Worm (Caenorhabditis elegans) whole organism, L2 larva: ENCODE measurements around the gene wsp-1.

Experiments
- C34F6.9 ChIP-seq: fragments of 150-350 bp; optimal IDR thresholded peaks from 2 replicates; lab custom pipeline; 2014; ENCODE audit warnings: missing biosample characterization, missing genetic modification characterization
- F13H6.1 ChIP-seq: sonication (generic microtip); optimal IDR thresholded peaks from 2 replicates; lab custom pipeline; 2016; ENCODE audit warnings: missing genetic modification characterization, missing compliant biosample characterization
- R02D3.7 ChIP-seq: fragments of 150-350 bp; optimal IDR thresholded peaks from 2 replicates; lab custom pipeline; 2014; ENCODE audit warnings: missing biosample characterization, missing genetic modification characterization
- Y55F3AM.14 ChIP-seq: fragments of 200-800 bp; sonication (Bioruptor generic); optimal IDR thresholded peaks from 2 replicates; lab custom pipeline; 2018; ENCODE audit warnings: mild to moderate bottlenecking, missing genetic modification characterization, missing compliant biosample characterization
- ZK546.5 ChIP-seq: sonication (generic microtip); optimal IDR thresholded peaks from 2 replicates; lab custom pipeline; 2017; ENCODE audit warnings: missing biosample characterization, missing genetic modification characterization
- alr-1 ChIP-seq: fragments of 150-350 bp; optimal IDR thresholded peaks from 2 replicates; lab custom pipeline; 2014; ENCODE audit warnings: missing biosample characterization, missing genetic modification characterization
- aly-2 ChIP-seq: fragments of 150-350 bp; optimal IDR thresholded peaks from 2 replicates; lab custom pipeline; 2014; ENCODE audit warnings: missing biosample characterization, missing genetic modification characterization
- ama-1 ChIP-seq: fragments of 150-350 bp; optimal IDR thresholded peaks from 2 replicates; lab custom pipeline; 2018; ENCODE audit warnings: inconsistent platforms
- blmp-1 ChIP-seq: sonication (generic microtip); optimal IDR thresholded peaks from 2 replicates; lab custom pipeline; 2017; ENCODE audit warnings: missing genetic modification characterization, mild to moderate bottlenecking, missing compliant biosample characterization, antibody characterized with exemption, moderate library complexity; ENCODE audit not compliant: insufficient read depth
- ceh-16 ChIP-seq: fragments of 150-350 bp; optimal IDR thresholded peaks from 2 replicates; lab custom pipeline; 2014; ENCODE audit warnings: missing biosample characterization, missing genetic modification characterization
- ceh-82 ChIP-seq: fragments of 150-350 bp; optimal IDR thresholded peaks from 2 replicates; lab custom pipeline; 2014; ENCODE audit warnings: missing biosample characterization, missing genetic modification characterization
- crh-2 ChIP-seq: sonication (generic microtip); optimal IDR thresholded peaks from 2 replicates; lab custom pipeline; 2017; ENCODE audit warnings: missing biosample characterization, missing genetic modification characterization
- dmd-4 ChIP-seq: sonication (generic microtip); optimal IDR thresholded peaks from 2 replicates; lab custom pipeline; 2017; ENCODE audit warnings: missing biosample characterization, missing genetic modification characterization
- egl-27 ChIP-seq: sonication (generic microtip); optimal IDR thresholded peaks from 3 replicates; lab custom pipeline; 2017; ENCODE audit warnings: missing biosample characterization, missing genetic modification reagents, missing genetic modification characterization
- elt-1 ChIP-seq: fragments of 150-350 bp; optimal IDR thresholded peaks from 2 replicates; lab custom pipeline; 2014; ENCODE audit warnings: missing biosample characterization, missing genetic modification characterization
- elt-3 ChIP-seq: sonication (generic microtip); optimal IDR thresholded peaks from 2 replicates; lab custom pipeline; 2017; ENCODE audit warnings: missing biosample characterization, missing genetic modification characterization
- fos-1 ChIP-seq: fragments of 150-350 bp; optimal IDR thresholded peaks from 2 replicates; lab custom pipeline; 2014; ENCODE audit warnings: missing biosample characterization, missing genetic modification characterization
- gmeb-1 ChIP-seq: fragments of 150-350 bp; optimal IDR thresholded peaks from 2 replicates; lab custom pipeline; 2014; ENCODE audit warnings: missing biosample characterization, missing genetic modification characterization
- lin-11 ChIP-seq: fragments of 150-350 bp; sonication (generic microtip); optimal IDR thresholded peaks from 2 replicates; lab custom pipeline; 2014; ENCODE audit warnings: missing biosample characterization, missing genetic modification characterization, inconsistent platforms, mixed read lengths
- lin-13 ChIP-seq: fragments of 150-350 bp; optimal IDR thresholded peaks from 2 replicates; lab custom pipeline; 2014; ENCODE audit warnings: missing biosample characterization, missing genetic modification reagents, missing genetic modification characterization
- lin-39 ChIP-seq: fragments of 150-350 bp; optimal IDR thresholded peaks from 2 replicates; lab custom pipeline; 2014; ENCODE audit warnings: missing biosample characterization, missing genetic modification reagents, missing genetic modification characterization
- lsy-2 ChIP-seq, 2 experiments: fragments of 150-350 bp in 1 of 2; sonication (generic microtip) in 1 of 2; optimal IDR thresholded peaks; 2 replicates each; lab custom pipeline; 2014 to 2017; ENCODE audit warnings: missing biosample characterization in 2 of 2, missing genetic modification characterization in 2 of 2
- mab-5 ChIP-seq: fragments of 150-350 bp; optimal IDR thresholded peaks from 2 replicates; lab custom pipeline; 2014; ENCODE audit warnings: missing biosample characterization, missing genetic modification characterization
- mbf-1 ChIP-seq: sonication (generic microtip); optimal IDR thresholded peaks from 2 replicates; lab custom pipeline; 2017; ENCODE audit warnings: missing biosample characterization, missing genetic modification characterization
- mdl-1 ChIP-seq, 2 experiments: fragments of 150-350 bp in 1 of 2; sonication (generic microtip) in 1 of 2; optimal IDR thresholded peaks; 2 replicates each; lab custom pipeline; 2017; ENCODE audit warnings: missing biosample characterization in 2 of 2, missing genetic modification characterization in 2 of 2
- nhr-10 ChIP-seq: sonication (generic microtip); optimal IDR thresholded peaks from 2 replicates; lab custom pipeline; 2017; ENCODE audit warnings: missing biosample characterization, missing genetic modification characterization
- nhr-11 ChIP-seq: fragments of 150-350 bp; optimal IDR thresholded peaks from 2 replicates; lab custom pipeline; 2014; ENCODE audit warnings: missing biosample characterization, missing genetic modification characterization
- nhr-12 ChIP-seq: fragments of 150-350 bp; optimal IDR thresholded peaks from 2 replicates; lab custom pipeline; 2014; ENCODE audit warnings: missing biosample characterization, missing genetic modification characterization
- nhr-129 ChIP-seq: fragments of 150-350 bp; optimal IDR thresholded peaks from 2 replicates; lab custom pipeline; 2014; ENCODE audit warnings: missing biosample characterization, missing genetic modification characterization
- nhr-21 ChIP-seq: fragments of 150-350 bp; optimal IDR thresholded peaks from 2 replicates; lab custom pipeline; 2014; ENCODE audit warnings: missing biosample characterization, missing genetic modification characterization
- nhr-23 ChIP-seq: fragments of 150-350 bp; optimal IDR thresholded peaks from 2 replicates; lab custom pipeline; 2014; ENCODE audit warnings: missing biosample characterization, missing genetic modification reagents, missing genetic modification characterization
- nhr-237 ChIP-seq: fragments of 150-350 bp; optimal IDR thresholded peaks from 2 replicates; lab custom pipeline; 2014; ENCODE audit warnings: missing biosample characterization, missing genetic modification characterization
- nhr-25 ChIP-seq: fragments of 150-350 bp; sonication (generic microtip); optimal IDR thresholded peaks from 3 replicates; lab custom pipeline; 2014; ENCODE audit warnings: missing biosample characterization, missing genetic modification characterization
- nhr-6 ChIP-seq: fragments of 150-350 bp; optimal IDR thresholded peaks from 2 replicates; lab custom pipeline; 2014; ENCODE audit warnings: missing biosample characterization, missing genetic modification characterization
- nhr-77 ChIP-seq: fragments of 150-350 bp; optimal IDR thresholded peaks from 2 replicates; lab custom pipeline; 2014; ENCODE audit warnings: missing biosample characterization, missing genetic modification characterization
- peb-1 ChIP-seq: fragments of 150-350 bp; optimal IDR thresholded peaks from 2 replicates; lab custom pipeline; 2014; ENCODE audit warnings: missing biosample characterization, missing genetic modification characterization
- sem-4 ChIP-seq: fragments of 150-350 bp; optimal IDR thresholded peaks from 2 replicates; lab custom pipeline; 2014; ENCODE audit warnings: missing biosample characterization, missing genetic modification reagents, missing genetic modification characterization
- skn-1 ChIP-seq: sonication (generic microtip); optimal IDR thresholded peaks from 2 replicates; lab custom pipeline; 2017; ENCODE audit warnings: missing biosample characterization, missing genetic modification characterization
- sma-3 ChIP-seq: sonication (generic microtip); optimal IDR thresholded peaks from 2 replicates; lab custom pipeline; 2016; ENCODE audit warnings: missing genetic modification reagents, missing genetic modification characterization, missing compliant biosample characterization
- sma-9 ChIP-seq, 2 experiments: fragments of 150-350 bp in 1 of 2; sonication (generic microtip) in 1 of 2; optimal IDR thresholded peaks; 2 replicates each; lab custom pipeline; 2014 to 2016; ENCODE audit warnings: missing genetic modification characterization in 2 of 2, mild to moderate bottlenecking in 1 of 2, missing biosample characterization in 1 of 2, missing compliant biosample characterization in 1 of 2, missing genetic modification reagents in 1 of 2, moderate library complexity in 1 of 2
- snpc-4 ChIP-seq: fragments of 150-350 bp; optimal IDR thresholded peaks from 2 replicates; lab custom pipeline; 2014; ENCODE audit warnings: missing biosample characterization, missing genetic modification characterization
- unc-39 ChIP-seq: fragments of 150-350 bp; optimal IDR thresholded peaks from 2 replicates; lab custom pipeline; 2014; ENCODE audit warnings: missing biosample characterization, missing genetic modification characterization
- unc-55 ChIP-seq: fragments of 150-350 bp; sonication (generic microtip); optimal IDR thresholded peaks from 3 replicates; lab custom pipeline; 2014; ENCODE audit warnings: missing biosample characterization, missing genetic modification reagents, missing genetic modification characterization
- unc-62 ChIP-seq: fragments of 150-350 bp; optimal IDR thresholded peaks from 2 replicates; lab custom pipeline; 2014; ENCODE audit warnings: missing biosample characterization, missing genetic modification reagents, missing genetic modification characterization
- zag-1 ChIP-seq: fragments of 150-350 bp; optimal IDR thresholded peaks from 2 replicates; lab custom pipeline; 2014; ENCODE audit warnings: missing biosample characterization, missing genetic modification characterization
- ztf-1 ChIP-seq: fragments of 200-800 bp; sonication (Bioruptor generic); conservative IDR thresholded peaks from 2 replicates; pipeline ENCODE4 v1.3.6; 2022; ENCODE audit warnings: missing genetic modification characterization, missing compliant biosample characterization
- ztf-11 ChIP-seq: sonication (generic microtip); optimal IDR thresholded peaks from 2 replicates; lab custom pipeline; 2017; ENCODE audit warnings: missing biosample characterization, missing genetic modification characterization
- ztf-4 ChIP-seq: fragments of 150-350 bp; optimal IDR thresholded peaks from 2 replicates; lab custom pipeline; 2014; ENCODE audit warnings: missing biosample characterization, missing genetic modification characterization

wsp-1 gene

DNA sequence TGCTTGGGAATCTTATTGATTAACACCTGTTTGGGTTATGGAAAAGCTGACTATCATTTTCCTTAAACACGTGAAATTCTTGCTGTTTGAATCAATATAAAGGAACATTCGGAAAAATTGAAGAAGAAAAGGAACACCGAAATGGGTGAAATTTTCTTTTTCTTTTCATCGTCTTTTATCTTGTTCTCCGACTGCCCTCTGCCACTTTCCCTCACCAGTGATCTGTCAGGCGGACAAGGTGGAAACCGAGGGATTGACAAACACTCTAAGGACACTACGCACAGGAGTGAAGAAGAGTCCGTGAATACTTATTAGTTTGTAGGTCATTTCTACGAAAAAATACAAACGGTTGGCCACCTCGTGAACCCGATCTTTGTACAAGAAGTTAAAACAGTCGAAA, 34.5 kb upstream of the wsp-1 start:
- no peak for TF ChIP-seq ceh-16 (tag; lab: Kevin White, UChicago)
- TF ChIP-seq blmp-1 (tag; lab: Kevin White, UChicago) = peak; percentile 42

DNA sequence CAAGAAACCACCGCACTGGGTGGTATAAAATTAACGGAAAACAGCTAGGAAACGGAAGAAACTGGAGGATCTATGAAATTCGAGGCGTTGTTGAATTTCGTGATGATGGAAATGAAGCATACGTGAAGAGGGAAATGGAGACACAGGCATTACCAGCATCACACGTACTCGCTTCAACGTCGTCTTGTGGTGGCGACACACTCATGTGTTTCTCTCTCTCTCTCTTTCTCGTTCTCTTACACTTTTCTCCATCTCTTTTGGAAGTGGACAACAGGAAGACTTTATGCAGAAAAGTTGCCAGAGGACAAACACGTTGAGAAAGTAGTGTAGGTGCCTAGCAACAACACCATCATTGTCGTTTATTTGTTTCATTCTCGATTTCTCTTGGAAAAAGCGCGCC, 33.7 kb upstream of the wsp-1 start:
- TF ChIP-seq lin-11 = peak; percentile 55
- no peak for TF ChIP-seq snpc-4
- TF ChIP-seq nhr-11 (tag; lab: Kevin White, UChicago) = no peak
- TF ChIP-seq unc-39 (tag; lab: Kevin White, UChicago) = no peak
- TF ChIP-seq crh-2 = peak; percentile 33
- TF ChIP-seq fos-1 (tag; lab: Kevin White, UChicago) = peak; percentile 25
- TF ChIP-seq C34F6.9 (tag; lab: Kevin White, UChicago) = peak; percentile 57
- TF ChIP-seq unc-55 (GFP tag; lab: Kevin White, UChicago) = peak; percentile 73
- TF ChIP-seq nhr-129 (tag; lab: Kevin White, UChicago) = peak; percentile 80
- TF ChIP-seq nhr-23 (tag; lab: Kevin White, UChicago) = no peak
- peak in 1 of 2 experiments; percentile 47 for TF ChIP-seq lsy-2 (tag; optimal IDR thresholded peaks at IDR 0.05; lab: Kevin White, UChicago)

DNA sequence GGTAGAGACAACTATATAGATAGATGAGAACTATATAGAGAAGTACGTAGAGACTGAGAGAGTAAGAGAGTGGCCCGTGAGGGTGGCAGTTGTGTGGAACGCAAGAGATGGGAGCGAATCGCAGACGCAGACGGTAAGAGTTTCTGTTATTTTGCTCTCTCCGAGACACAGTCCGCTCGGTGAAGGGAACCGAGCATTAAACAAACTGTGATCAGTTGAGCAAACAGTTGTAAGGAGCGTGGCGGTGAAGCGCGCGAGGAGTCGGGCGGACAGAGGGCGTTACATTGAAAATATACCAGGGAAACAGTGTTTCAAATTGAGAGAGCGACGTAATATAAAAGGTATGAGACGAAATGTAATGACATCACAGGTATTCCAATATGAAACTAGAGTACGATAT, 30.8 kb upstream of the wsp-1 start:
- TF ChIP-seq mbf-1 (tag; lab: Kevin White, UChicago) (no peak), nhr-21 (no peak), sem-4 (tag; lab: Kevin White, UChicago) (no peak), nhr-10 (tag; lab: Kevin White, UChicago) (no peak), lsy-2 (tag; optimal IDR thresholded peaks at IDR 0.05; lab: Kevin White, UChicago) (peak in 1 of 2 experiments; percentile 29), alr-1 (no peak), snpc-4 (no peak), ZK546.5 (tag; lab: Kevin White, UChicago) (no peak), blmp-1 (tag; lab: Kevin White, UChicago) (no peak), fos-1 (tag; lab: Kevin White, UChicago) (peak; percentile 4), nhr-6 (tag; lab: Kevin White, UChicago) (no peak), mdl-1 (tag; optimal IDR thresholded peaks at IDR 0.05; lab: Kevin White, UChicago) (peak in 1 of 2 experiments; percentile 37), lin-11 (no peak), nhr-77 (tag; lab: Kevin White, UChicago) (no peak), unc-55 (GFP tag; lab: Kevin White, UChicago) (no peak), ztf-11 (tag; lab: Kevin White, UChicago) (no peak), peb-1 (tag; lab: Kevin White, UChicago) (no peak), ama-1 (no peak), ceh-82 (tag; lab: Kevin White, UChicago) (no peak), Y55F3AM.14 (no peak), elt-3 (tag; lab: Kevin White, UChicago) (no peak), nhr-237 (tag; lab: Kevin White, UChicago) (no peak), R02D3.7 (tag; lab: Kevin White, UChicago) (no peak), skn-1 (tag; lab: Kevin White, UChicago) (no peak), sma-3 (peak; percentile 50), nhr-11 (tag; lab: Kevin White, UChicago) (no peak), aly-2 (tag; lab: Kevin White, UChicago) (no peak), nhr-23 (tag; lab: Kevin White, UChicago) (no peak), nhr-12 (tag; lab: Kevin White, UChicago) (no peak), nhr-25 (tag; lab: Kevin White, UChicago) (peak; percentile 2), egl-27 (tag; lab: Kevin White, UChicago) (peak; percentile 11), ceh-16 (tag; lab: Kevin White, UChicago) (no peak), unc-39 (tag; lab: Kevin White, UChicago) (no peak), elt-1 (no peak), C34F6.9 (tag; lab: Kevin White, UChicago) (peak; percentile 20), crh-2 (peak; percentile 29), ztf-4 (tag; lab: Kevin White, UChicago) (no peak), nhr-129 (tag; lab: Kevin White, UChicago) (peak; percentile 52), dmd-4 (no peak), mab-5 (tag; lab: Kevin White, UChicago) (no peak), F13H6.1 (peak; percentile 91), ztf-1 (GFP tag; lab: Robert Waterston, UW) (no peak), sma-9 (GFP tag; optimal IDR thresholded peaks at IDR 0.05; lab: Kevin White, UChicago) (peak; percentile 80), sma-9 (tag; optimal IDR thresholded peaks at IDR 0.05; lab: Kevin White, UChicago) (no peak), zag-1 (tag; lab: Kevin White, UChicago) (no peak), unc-62 (GFP tag; lab: Kevin White, UChicago) (no peak), lin-13 (GFP tag; lab: Kevin White, UChicago) (no peak), lin-39 (no peak), gmeb-1 (tag; lab: Kevin White, UChicago) (peak; percentile 44)
